Worm (Caenorhabditis elegans) whole organism, L2 larva: Measurements from ENCODE around the gene C06E7.88.

ENCODE experiments used
- C34F6.9 ChIP-seq: fragments of 150-350 bp; optimal IDR thresholded peaks from 2 replicates; lab custom pipeline; 2014; ENCODE audit warnings: missing biosample characterization, missing genetic modification characterization
- F13H6.1 ChIP-seq: sonication (generic microtip); optimal IDR thresholded peaks from 2 replicates; lab custom pipeline; 2016; ENCODE audit warnings: missing genetic modification characterization, missing compliant biosample characterization
- alr-1 ChIP-seq: fragments of 150-350 bp; optimal IDR thresholded peaks from 2 replicates; lab custom pipeline; 2014; ENCODE audit warnings: missing biosample characterization, missing genetic modification characterization
- aly-2 ChIP-seq: fragments of 150-350 bp; optimal IDR thresholded peaks from 2 replicates; lab custom pipeline; 2014; ENCODE audit warnings: missing biosample characterization, missing genetic modification characterization
- ama-1 ChIP-seq: fragments of 150-350 bp; optimal IDR thresholded peaks from 2 replicates; lab custom pipeline; 2018; ENCODE audit warnings: inconsistent platforms
- blmp-1 ChIP-seq: sonication (generic microtip); optimal IDR thresholded peaks from 2 replicates; lab custom pipeline; 2017; ENCODE audit warnings: missing genetic modification characterization, mild to moderate bottlenecking, missing compliant biosample characterization, antibody characterized with exemption, moderate library complexity; ENCODE audit not compliant: insufficient read depth
- ceh-16 ChIP-seq: fragments of 150-350 bp; optimal IDR thresholded peaks from 2 replicates; lab custom pipeline; 2014; ENCODE audit warnings: missing biosample characterization, missing genetic modification characterization
- crh-2 ChIP-seq: sonication (generic microtip); optimal IDR thresholded peaks from 2 replicates; lab custom pipeline; 2017; ENCODE audit warnings: missing biosample characterization, missing genetic modification characterization
- dmd-4 ChIP-seq: sonication (generic microtip); optimal IDR thresholded peaks from 2 replicates; lab custom pipeline; 2017; ENCODE audit warnings: missing biosample characterization, missing genetic modification characterization
- egl-27 ChIP-seq: sonication (generic microtip); optimal IDR thresholded peaks from 3 replicates; lab custom pipeline; 2017; ENCODE audit warnings: missing biosample characterization, missing genetic modification reagents, missing genetic modification characterization
- elt-3 ChIP-seq: sonication (generic microtip); optimal IDR thresholded peaks from 2 replicates; lab custom pipeline; 2017; ENCODE audit warnings: missing biosample characterization, missing genetic modification characterization
- fos-1 ChIP-seq: fragments of 150-350 bp; optimal IDR thresholded peaks from 2 replicates; lab custom pipeline; 2014; ENCODE audit warnings: missing biosample characterization, missing genetic modification characterization
- gmeb-1 ChIP-seq: fragments of 150-350 bp; optimal IDR thresholded peaks from 2 replicates; lab custom pipeline; 2014; ENCODE audit warnings: missing biosample characterization, missing genetic modification characterization
- lin-13 ChIP-seq: fragments of 150-350 bp; optimal IDR thresholded peaks from 2 replicates; lab custom pipeline; 2014; ENCODE audit warnings: missing biosample characterization, missing genetic modification reagents, missing genetic modification characterization
- lin-39 ChIP-seq: fragments of 150-350 bp; optimal IDR thresholded peaks from 2 replicates; lab custom pipeline; 2014; ENCODE audit warnings: missing biosample characterization, missing genetic modification reagents, missing genetic modification characterization
- lsy-2 ChIP-seq, 2 experiments: fragments of 150-350 bp in 1 of 2; sonication (generic microtip) in 1 of 2; optimal IDR thresholded peaks; 2 replicates each; lab custom pipeline; 2014 to 2017; ENCODE audit warnings: missing biosample characterization in 2 of 2, missing genetic modification characterization in 2 of 2
- mab-5 ChIP-seq: fragments of 150-350 bp; optimal IDR thresholded peaks from 2 replicates; lab custom pipeline; 2014; ENCODE audit warnings: missing biosample characterization, missing genetic modification characterization
- mdl-1 ChIP-seq, 2 experiments: fragments of 150-350 bp in 1 of 2; sonication (generic microtip) in 1 of 2; optimal IDR thresholded peaks; 2 replicates each; lab custom pipeline; 2017; ENCODE audit warnings: missing biosample characterization in 2 of 2, missing genetic modification characterization in 2 of 2
- nhr-10 ChIP-seq: sonication (generic microtip); optimal IDR thresholded peaks from 2 replicates; lab custom pipeline; 2017; ENCODE audit warnings: missing biosample characterization, missing genetic modification characterization
- nhr-11 ChIP-seq: fragments of 150-350 bp; optimal IDR thresholded peaks from 2 replicates; lab custom pipeline; 2014; ENCODE audit warnings: missing biosample characterization, missing genetic modification characterization
- nhr-129 ChIP-seq: fragments of 150-350 bp; optimal IDR thresholded peaks from 2 replicates; lab custom pipeline; 2014; ENCODE audit warnings: missing biosample characterization, missing genetic modification characterization
- nhr-21 ChIP-seq: fragments of 150-350 bp; optimal IDR thresholded peaks from 2 replicates; lab custom pipeline; 2014; ENCODE audit warnings: missing biosample characterization, missing genetic modification characterization
- nhr-25 ChIP-seq: fragments of 150-350 bp; sonication (generic microtip); optimal IDR thresholded peaks from 3 replicates; lab custom pipeline; 2014; ENCODE audit warnings: missing biosample characterization, missing genetic modification characterization
- nhr-6 ChIP-seq: fragments of 150-350 bp; optimal IDR thresholded peaks from 2 replicates; lab custom pipeline; 2014; ENCODE audit warnings: missing biosample characterization, missing genetic modification characterization
- nhr-77 ChIP-seq: fragments of 150-350 bp; optimal IDR thresholded peaks from 2 replicates; lab custom pipeline; 2014; ENCODE audit warnings: missing biosample characterization, missing genetic modification characterization
- sem-4 ChIP-seq: fragments of 150-350 bp; optimal IDR thresholded peaks from 2 replicates; lab custom pipeline; 2014; ENCODE audit warnings: missing biosample characterization, missing genetic modification reagents, missing genetic modification characterization
- skn-1 ChIP-seq: sonication (generic microtip); optimal IDR thresholded peaks from 2 replicates; lab custom pipeline; 2017; ENCODE audit warnings: missing biosample characterization, missing genetic modification characterization
- sma-9 ChIP-seq, 2 experiments: fragments of 150-350 bp in 1 of 2; sonication (generic microtip) in 1 of 2; optimal IDR thresholded peaks; 2 replicates each; lab custom pipeline; 2014 to 2016; ENCODE audit warnings: missing genetic modification characterization in 2 of 2, mild to moderate bottlenecking in 1 of 2, missing biosample characterization in 1 of 2, missing compliant biosample characterization in 1 of 2, missing genetic modification reagents in 1 of 2, moderate library complexity in 1 of 2
- snpc-4 ChIP-seq: fragments of 150-350 bp; optimal IDR thresholded peaks from 2 replicates; lab custom pipeline; 2014; ENCODE audit warnings: missing biosample characterization, missing genetic modification characterization
- unc-39 ChIP-seq: fragments of 150-350 bp; optimal IDR thresholded peaks from 2 replicates; lab custom pipeline; 2014; ENCODE audit warnings: missing biosample characterization, missing genetic modification characterization
- unc-55 ChIP-seq: fragments of 150-350 bp; sonication (generic microtip); optimal IDR thresholded peaks from 3 replicates; lab custom pipeline; 2014; ENCODE audit warnings: missing biosample characterization, missing genetic modification reagents, missing genetic modification characterization
- unc-62 ChIP-seq: fragments of 150-350 bp; optimal IDR thresholded peaks from 2 replicates; lab custom pipeline; 2014; ENCODE audit warnings: missing biosample characterization, missing genetic modification reagents, missing genetic modification characterization
- ztf-4 ChIP-seq: fragments of 150-350 bp; optimal IDR thresholded peaks from 2 replicates; lab custom pipeline; 2014; ENCODE audit warnings: missing biosample characterization, missing genetic modification characterization

The C06E7.88 gene

DNA sequence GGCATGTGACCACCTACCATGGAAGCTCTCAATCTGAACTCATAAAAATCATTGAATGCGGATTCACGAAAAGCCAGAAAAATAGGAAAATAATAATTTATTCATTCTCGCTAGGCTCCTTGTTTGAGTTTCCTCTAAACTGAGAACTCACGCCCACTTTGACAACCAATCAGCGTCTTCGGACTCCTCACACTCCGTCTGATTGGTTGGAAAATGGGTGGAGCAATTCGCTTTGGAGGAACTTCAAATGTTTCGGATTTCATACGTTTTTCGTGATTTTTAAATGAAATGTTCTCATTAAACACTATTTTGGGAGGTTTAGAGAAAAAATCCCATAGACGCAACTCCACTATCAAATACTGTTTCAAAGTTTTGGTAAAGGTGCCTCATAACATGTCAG is 24.2 kb downstream of the C06E7.88 start:
- TF ChIP-seq fos-1 (tag; lab: Kevin White, UChicago), result no peak
- no peak for TF ChIP-seq F13H6.1 (tag; lab: Kevin White, UChicago)
- TF ChIP-seq ama-1, result no peak
- no peak for TF ChIP-seq nhr-77 (tag; lab: Kevin White, UChicago)
- no peak for TF ChIP-seq nhr-129 (tag; lab: Kevin White, UChicago)
- TF ChIP-seq sma-9 (GFP tag; optimal IDR thresholded peaks at IDR 0.05; lab: Kevin White, UChicago), result no peak
- TF ChIP-seq sma-9 (tag; optimal IDR thresholded peaks at IDR 0.05; lab: Kevin White, UChicago), result no peak
- TF ChIP-seq nhr-21 (tag; lab: Kevin White, UChicago), result no peak
- TF ChIP-seq dmd-4 (tag; lab: Kevin White, UChicago), result no peak
- TF ChIP-seq ztf-4 (tag; lab: Kevin White, UChicago), result no peak
- no peak for TF ChIP-seq aly-2 (tag; lab: Kevin White, UChicago)
- TF ChIP-seq nhr-11, result no peak
- no peak for TF ChIP-seq snpc-4 (tag; lab: Kevin White, UChicago)
- TF ChIP-seq elt-3 (tag; lab: Kevin White, UChicago), result no peak
- TF ChIP-seq lin-39, result no peak
- TF ChIP-seq egl-27 (tag; lab: Kevin White, UChicago), result no peak
- no peak for TF ChIP-seq C34F6.9
- TF ChIP-seq unc-55 (GFP tag; lab: Kevin White, UChicago), result no peak
- no peak for TF ChIP-seq blmp-1

- peak; percentile 59 for TF ChIP-seq mab-5 (tag; lab: Kevin White, UChicago)
- TF ChIP-seq unc-55 (GFP tag; lab: Kevin White, UChicago), result peak; percentile 68
- TF ChIP-seq lin-13 (GFP tag; lab: Kevin White, UChicago), result no peak
These were observed 27.9 kb downstream of the C06E7.88 start, which contains the start of gene C06E7.2 for ce11 chrIV:5839178-5839577. Gene C06E7.2 (plus strand): TSS chrIV:5839478.

DNA sequence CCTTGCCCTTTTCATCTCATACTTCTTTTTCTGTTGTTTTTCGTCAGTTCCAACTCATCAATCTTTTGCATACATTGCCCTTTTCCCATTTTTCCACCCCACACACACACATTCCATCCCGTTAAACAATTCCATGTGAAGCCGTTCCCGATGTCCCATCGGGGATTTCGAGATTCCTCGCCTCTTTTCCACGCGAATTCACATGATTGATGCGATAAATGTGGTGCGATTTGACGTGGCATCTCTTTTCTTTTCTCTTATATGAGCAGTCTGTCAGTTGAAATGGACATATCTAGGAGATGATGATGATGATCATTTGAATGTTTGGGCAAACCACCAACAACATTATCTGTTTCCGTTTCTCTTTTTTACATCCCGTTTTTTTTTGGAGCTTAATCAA is 32.9 kb downstream of the C06E7.88 start:
- TF ChIP-seq lin-39, result no peak
- peak; percentile 71 for TF ChIP-seq mab-5 (tag; lab: Kevin White, UChicago)
- no peak for TF ChIP-seq ama-1
- TF ChIP-seq nhr-10 (tag; lab: Kevin White, UChicago), result no peak
- TF ChIP-seq blmp-1, result no peak
- TF ChIP-seq crh-2 (tag; lab: Kevin White, UChicago), result peak; percentile 62
- no peak for TF ChIP-seq skn-1 (tag; lab: Kevin White, UChicago)
- TF ChIP-seq nhr-21 (tag; lab: Kevin White, UChicago), result no peak

- TF ChIP-seq mdl-1 (tag; optimal IDR thresholded peaks at IDR 0.05; lab: Kevin White, UChicago), result no peak
- no peak for TF ChIP-seq lin-39
- no peak for TF ChIP-seq alr-1
- no peak for TF ChIP-seq nhr-10 (tag; lab: Kevin White, UChicago)
- TF ChIP-seq lin-13 (GFP tag; lab: Kevin White, UChicago), result no peak
- no peak for TF ChIP-seq nhr-6 (tag; lab: Kevin White, UChicago)
- TF ChIP-seq sem-4 (tag; lab: Kevin White, UChicago), result no peak
- TF ChIP-seq nhr-25 (tag; lab: Kevin White, UChicago), result no peak
- TF ChIP-seq nhr-21 (tag; lab: Kevin White, UChicago), result no peak
- TF ChIP-seq nhr-77 (tag; lab: Kevin White, UChicago), result no peak
- TF ChIP-seq, all 48 proteins: peak for 0
These were observed 34.3 kb downstream of the C06E7.88 start for ce11 chrIV:5832801-5833200.

DNA sequence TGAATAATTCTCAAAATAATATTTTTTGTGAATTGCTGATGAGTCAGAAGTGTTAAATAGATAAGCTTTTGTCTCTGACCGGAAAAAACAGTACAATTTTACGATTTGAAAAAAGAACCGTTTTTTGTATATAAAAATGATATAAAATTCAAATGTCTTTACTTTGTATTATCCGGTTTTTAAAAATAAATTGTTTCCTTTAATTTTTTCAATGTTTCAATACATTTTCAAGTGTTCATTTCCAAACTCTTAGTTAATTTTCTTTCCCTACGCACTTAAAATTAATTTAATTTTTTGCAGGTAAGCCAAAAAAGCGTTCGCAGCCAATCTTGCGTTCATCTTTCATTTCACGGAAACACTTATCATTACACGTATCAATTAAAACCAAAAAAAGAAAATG is 42.6 kb downstream of the C06E7.88 start, which contains the start of gene egal-1:
Gene egal-1 (plus strand): TSS at position 301 of the 400 bp plus-strand sequence.
- TF ChIP-seq crh-2 (tag; lab: Kevin White, UChicago) (no peak), dmd-4 (tag; lab: Kevin White, UChicago) (no peak), fos-1 (tag; lab: Kevin White, UChicago) (no peak), gmeb-1 (tag; lab: Kevin White, UChicago) (no peak), elt-3 (tag; lab: Kevin White, UChicago) (no peak)

ce11 chrIV:5821997-5822396 is 45.1 kb downstream of the C06E7.88 start:
- TF ChIP-seq C34F6.9, result peak; percentile 7
- TF ChIP-seq lsy-2 (tag; optimal IDR thresholded peaks at IDR 0.05; lab: Kevin White, UChicago), result peak in 1 of 2 experiments; percentile 11
- TF ChIP-seq fos-1 (tag; lab: Kevin White, UChicago), result peak; percentile 16
- TF ChIP-seq mdl-1 (tag; optimal IDR thresholded peaks at IDR 0.05; lab: Kevin White, UChicago), result no peak
- TF ChIP-seq nhr-25 (tag; lab: Kevin White, UChicago), result no peak
- TF ChIP-seq unc-55 (GFP tag; lab: Kevin White, UChicago), result peak; percentile 14
- TF ChIP-seq nhr-129 (tag; lab: Kevin White, UChicago), result peak; percentile 62
- TF ChIP-seq unc-62, result no peak
- TF ChIP-seq unc-39 (tag; lab: Kevin White, UChicago), result no peak
- TF ChIP-seq F13H6.1 (tag; lab: Kevin White, UChicago), result peak; percentile 62
- no peak for TF ChIP-seq elt-3 (tag; lab: Kevin White, UChicago)
- no peak for TF ChIP-seq ceh-16
- no peak for TF ChIP-seq blmp-1
- no peak for TF ChIP-seq lin-13 (GFP tag; lab: Kevin White, UChicago)
- no peak for TF ChIP-seq aly-2 (tag; lab: Kevin White, UChicago)
- no peak for TF ChIP-seq sma-9 (GFP tag; optimal IDR thresholded peaks at IDR 0.05; lab: Kevin White, UChicago)
- no peak for TF ChIP-seq sma-9 (tag; optimal IDR thresholded peaks at IDR 0.05; lab: Kevin White, UChicago)
